ENCODE assay signal across 1 fruit fly cellular context in genomic region chr3R:9870378-9870777, dm6.
TF ChIP-seq lines count a peak whose summit lies in the region.

No protein-coding gene starts in this region.

TF ChIP-seq in whole organism, embryonic, 481 proteins besides CTCF, POLR2A, EP300 and RAD21 (continued from another document):
- TF ChIP-seq Ptx1 (GFP tag; IDR thresholded peaks at IDR 0.05; lab: Robert Waterston, UW): peak; percentile 32; the same call in 1 of the 2 replicates
- no peak for TF ChIP-seq Side (GFP tag; optimal IDR thresholded peaks at IDR 0.05; lab: Kevin White, UChicago)
- no peak for TF ChIP-seq CHES-1-like (GFP tag; optimal IDR thresholded peaks at IDR 0.05; lab: Kevin White, UChicago)
- TF ChIP-seq CG10959 (GFP tag; IDR thresholded peaks at IDR 0.05; lab: Robert Waterston, UW): no peak
- TF ChIP-seq CG1792 (GFP tag; optimal IDR thresholded peaks at IDR 0.05; lab: Kevin White, UChicago): no peak
- no peak for TF ChIP-seq zen (tag; optimal IDR thresholded peaks at IDR 0.05; lab: Kevin White, UChicago)
- no peak for TF ChIP-seq CG2678 (tag; optimal IDR thresholded peaks at IDR 0.05; lab: Kevin White, UChicago)
- TF ChIP-seq D19B (GFP tag; optimal IDR thresholded peaks at IDR 0.05; lab: Kevin White, UChicago): no peak
- TF ChIP-seq CG13424 (tag; optimal IDR thresholded peaks at IDR 0.05; lab: Kevin White, UChicago): peak; percentile 1
- no peak for TF ChIP-seq sc (optimal IDR thresholded peaks at IDR 0.05; lab: Kevin White, UChicago)
- TF ChIP-seq sc (GFP tag; optimal IDR thresholded peaks at IDR 0.05; lab: Kevin White, UChicago): no peak
- peak; percentile 42 for TF ChIP-seq CG10979 (tag; optimal IDR thresholded peaks at IDR 0.05; lab: Kevin White, UChicago)
- no peak for TF ChIP-seq CG6854 (GFP tag; optimal IDR thresholded peaks at IDR 0.05; lab: Kevin White, UChicago)
- peak; percentile 24 for TF ChIP-seq Sox100B (GFP tag; optimal IDR thresholded peaks at IDR 0.05; lab: Kevin White, UChicago)
- TF ChIP-seq CG18011 (GFP tag; optimal IDR thresholded peaks at IDR 0.05; lab: Kevin White, UChicago): no peak
- TF ChIP-seq zf30C (GFP tag; optimal IDR thresholded peaks at IDR 0.05; lab: Kevin White, UChicago): peak; percentile 52
- TF ChIP-seq cg (GFP tag; optimal IDR thresholded peaks at IDR 0.05; lab: Kevin White, UChicago): no peak
- peak; percentile 0 for TF ChIP-seq D19A (tag; optimal IDR thresholded peaks at IDR 0.05; lab: Kevin White, UChicago)
- no peak for TF ChIP-seq Gug (GFP tag; IDR thresholded peaks at IDR 0.05; lab: Robert Waterston, UW)
- TF ChIP-seq C15 (GFP tag; IDR thresholded peaks at IDR 0.05; lab: Robert Waterston, UW): no peak
- TF ChIP-seq CG34224 (GFP tag; IDR thresholded peaks at IDR 0.05; lab: Robert Waterston, UW; ENCODE audit: partially characterized antibody): no peak
- no peak for TF ChIP-seq CG6272 (GFP tag; IDR thresholded peaks at IDR 0.05; lab: Robert Waterston, UW)
- TF ChIP-seq CG3163 (GFP tag; optimal IDR thresholded peaks at IDR 0.05; lab: Kevin White, UChicago): no peak
- TF ChIP-seq tin (GFP tag; optimal IDR thresholded peaks at IDR 0.05; lab: Kevin White, UChicago): no peak
- no peak for TF ChIP-seq CG42726 (GFP tag; IDR thresholded peaks at IDR 0.05; lab: Robert Waterston, UW; ENCODE audit: partially characterized antibody)
- no peak for TF ChIP-seq fu2 (GFP tag; optimal IDR thresholded peaks at IDR 0.05; lab: Kevin White, UChicago)
- no peak for TF ChIP-seq pb (GFP tag; optimal IDR thresholded peaks at IDR 0.05; lab: Kevin White, UChicago)
- TF ChIP-seq CG11247 (GFP tag; IDR thresholded peaks at IDR 0.05; lab: Robert Waterston, UW): no peak
- peak in 1 of 2 experiments; percentile 34 for TF ChIP-seq Hr51 (GFP tag; optimal IDR thresholded peaks at IDR 0.05; lab: Kevin White, UChicago)
- no peak for TF ChIP-seq nau (GFP tag; optimal IDR thresholded peaks at IDR 0.05; lab: Kevin White, UChicago)
- TF ChIP-seq gsb-n (tag; optimal IDR thresholded peaks at IDR 0.05; lab: Kevin White, UChicago): no peak
- TF ChIP-seq Abd-B (GFP tag; optimal IDR thresholded peaks at IDR 0.05; lab: Kevin White, UChicago): peak; percentile 12
- TF ChIP-seq gce (GFP tag; IDR thresholded peaks at IDR 0.05; lab: Robert Waterston, UW): 0 out of 3 replicates have a peak, but pooled peaks have one; percentile 16
- TF ChIP-seq CG13287 (GFP tag; IDR thresholded peaks at IDR 0.05; lab: Robert Waterston, UW; ENCODE audit: partially characterized antibody): no peak
- no peak for TF ChIP-seq nerfin-1 (tag; optimal IDR thresholded peaks at IDR 0.05; lab: Kevin White, UChicago)
- no peak for TF ChIP-seq Doc3 (GFP tag; IDR thresholded peaks at IDR 0.05; lab: Robert Waterston, UW; ENCODE audit: partially characterized antibody)
- no peak for TF ChIP-seq CG34422 (GFP tag; IDR thresholded peaks at IDR 0.05; lab: Robert Waterston, UW)
- TF ChIP-seq trem (tag; optimal IDR thresholded peaks at IDR 0.05; lab: Kevin White, UChicago): no peak
- TF ChIP-seq MTF-1 (GFP tag; optimal IDR thresholded peaks at IDR 0.05; lab: Kevin White, UChicago; ENCODE audit: borderline replicate concordance): no peak
- TF ChIP-seq CG15514 (GFP tag; optimal IDR thresholded peaks at IDR 0.05; lab: Kevin White, UChicago): no peak
- TF ChIP-seq CG2712 (tag; optimal IDR thresholded peaks at IDR 0.05; lab: Kevin White, UChicago): peak; percentile 8
- no peak for TF ChIP-seq CG1603 (tag; optimal IDR thresholded peaks at IDR 0.05; lab: Kevin White, UChicago)
- TF ChIP-seq tna (GFP tag; IDR thresholded peaks at IDR 0.05; lab: Robert Waterston, UW; ENCODE audit: partially characterized antibody): no peak
- TF ChIP-seq Bteb2 (GFP tag; optimal IDR thresholded peaks at IDR 0.05; lab: Kevin White, UChicago): no peak
- TF ChIP-seq Neu2 (GFP tag; optimal IDR thresholded peaks at IDR 0.05; lab: Kevin White, UChicago; ENCODE audit: borderline replicate concordance): no peak
- peak; percentile 37 for TF ChIP-seq gem (tag; optimal IDR thresholded peaks at IDR 0.05; lab: Kevin White, UChicago)
- no peak for TF ChIP-seq Six4 (GFP tag; optimal IDR thresholded peaks at IDR 0.05; lab: Kevin White, UChicago)
- no peak for TF ChIP-seq CG15696 (tag; optimal IDR thresholded peaks at IDR 0.05; lab: Kevin White, UChicago)
- no peak for TF ChIP-seq onecut (GFP tag; IDR thresholded peaks at IDR 0.05; lab: Robert Waterston, UW)
- TF ChIP-seq CG18476 (GFP tag; optimal IDR thresholded peaks at IDR 0.05; lab: Kevin White, UChicago): no peak
- TF ChIP-seq gcm2 (GFP tag; optimal IDR thresholded peaks at IDR 0.05; lab: Kevin White, UChicago): no peak
- no peak for TF ChIP-seq cwo (GFP tag; optimal IDR thresholded peaks at IDR 0.05; lab: Kevin White, UChicago)
- no peak for TF ChIP-seq CG2199 (GFP tag; IDR thresholded peaks at IDR 0.05; lab: Robert Waterston, UW)
- no peak for TF ChIP-seq chn (GFP tag; optimal IDR thresholded peaks at IDR 0.05; lab: Kevin White, UChicago)
- TF ChIP-seq Hr78 (GFP tag; optimal IDR thresholded peaks at IDR 0.05; lab: Kevin White, UChicago): peak in 1 of 2 experiments; percentile 59
- no peak for TF ChIP-seq Vsx1 (GFP tag; optimal IDR thresholded peaks at IDR 0.05; lab: Kevin White, UChicago)
- peak; percentile 19 for TF ChIP-seq CG10267 (tag; optimal IDR thresholded peaks at IDR 0.05; lab: Kevin White, UChicago)
- no peak for TF ChIP-seq twi (tag; optimal IDR thresholded peaks at IDR 0.05; lab: Kevin White, UChicago)
- TF ChIP-seq CG5953 (GFP tag; IDR thresholded peaks at IDR 0.05; lab: Robert Waterston, UW): no peak
- TF ChIP-seq CG5180 (GFP tag; optimal IDR thresholded peaks at IDR 0.05; lab: Kevin White, UChicago): no peak
